Worm (Caenorhabditis elegans) whole organism, L4 larva: ENCODE measurements around the gene Y54F10BM.6.

Experiments
- F37D6.2 ChIP-seq: sonication (generic microtip); optimal IDR thresholded peaks from 2 replicates; lab custom pipeline; 2016; ENCODE audit warnings: mild to moderate bottlenecking, missing genetic modification characterization, missing compliant biosample characterization
- F44E2.7 ChIP-seq: fragments of 200-800 bp; sonication (Bioruptor generic); IDR thresholded peaks from 2 replicates; pipeline ENCODE4 v2.1.2; 2022; ENCODE audit warnings: missing genetic modification characterization, missing compliant biosample characterization
- R02D3.7 ChIP-seq: fragments of 150-350 bp; sonication (generic microtip); optimal IDR thresholded peaks from 3 replicates; lab custom pipeline; 2014; ENCODE audit warnings: missing biosample characterization, missing genetic modification characterization
- T20F7.1 ChIP-seq: fragments of 200-800 bp; sonication (Bioruptor generic); optimal IDR thresholded peaks from 2 replicates; lab custom pipeline; 2018; ENCODE audit warnings: mild to moderate bottlenecking, missing genetic modification characterization, missing compliant biosample characterization
- Y105C5A.15 ChIP-seq: fragments of 200-800 bp; sonication (Bioruptor generic); IDR thresholded peaks from 2 replicates; pipeline ENCODE4 v1.3.6; 2022; ENCODE audit warnings: missing genetic modification characterization, missing compliant biosample characterization
- Y75B8A.6 ChIP-seq: fragments of 200-800 bp; sonication (Bioruptor generic); IDR thresholded peaks from 2 replicates; pipeline ENCODE4 v1.3.6; 2022; ENCODE audit warnings: missing genetic modification reagents, missing genetic modification characterization, missing compliant biosample characterization
- ZK546.5 ChIP-seq, 2 experiments: sonication (generic microtip); optimal IDR thresholded peaks; 2 replicates each; lab custom pipeline; 2017; ENCODE audit warnings: missing biosample characterization in 2 of 2, missing genetic modification characterization in 2 of 2
- ama-1 ChIP-seq: fragments of 150-350 bp; optimal IDR thresholded peaks from 2 replicates; lab custom pipeline; 2014; ENCODE audit warnings: inconsistent platforms, mixed read lengths
- arid-1 ChIP-seq: fragments of 200-800 bp; sonication (Bioruptor generic); conservative IDR thresholded peaks from 2 replicates; pipeline ENCODE4 v1.3.6; 2022; ENCODE audit warnings: missing genetic modification reagents, missing genetic modification characterization, missing compliant biosample characterization
- ceh-20 ChIP-seq: fragments of 200-800 bp; sonication (Bioruptor generic); IDR thresholded peaks from 2 replicates; pipeline ENCODE4 v1.3.6; 2022; ENCODE audit warnings: missing genetic modification reagents, missing genetic modification characterization, missing compliant biosample characterization
- ceh-82 ChIP-seq: sonication (generic microtip); optimal IDR thresholded peaks from 2 replicates; lab custom pipeline; 2017; ENCODE audit warnings: missing biosample characterization, missing genetic modification characterization
- ces-1 ChIP-seq: fragments of 150-350 bp; sonication (generic microtip); optimal IDR thresholded peaks from 4 replicates; lab custom pipeline; 2014; ENCODE audit warnings: missing biosample characterization, missing genetic modification reagents, missing genetic modification characterization
- cey-2 ChIP-seq: sonication (generic microtip); optimal IDR thresholded peaks from 3 replicates; lab custom pipeline; 2017; ENCODE audit warnings: missing genetic modification characterization, mild to moderate bottlenecking, missing compliant biosample characterization, antibody characterized with exemption, borderline replicate concordance; ENCODE audit not compliant: insufficient read depth
- daf-12 ChIP-seq: fragments of 150-350 bp; optimal IDR thresholded peaks from 2 replicates; lab custom pipeline; 2014; ENCODE audit warnings: missing biosample characterization, missing genetic modification reagents, missing genetic modification characterization
- daf-8 ChIP-seq: fragments of 200-800 bp; sonication (Bioruptor generic); IDR thresholded peaks from 2 replicates; pipeline ENCODE4 v1.3.6; 2022; ENCODE audit warnings: missing genetic modification characterization, missing compliant biosample characterization
- dmd-6 ChIP-seq: fragments of 200-800 bp; sonication (Bioruptor generic); IDR thresholded peaks from 2 replicates; pipeline ENCODE4 v1.3.6; 2022; ENCODE audit warnings: missing genetic modification reagents, missing genetic modification characterization, missing compliant biosample characterization
- dpl-1 ChIP-seq: fragments of 150-350 bp; optimal IDR thresholded peaks from 2 replicates; lab custom pipeline; 2014; ENCODE audit warnings: missing biosample characterization, missing genetic modification reagents, missing genetic modification characterization
- fos-1 ChIP-seq: fragments of 150-350 bp; optimal IDR thresholded peaks from 2 replicates; lab custom pipeline; 2014; ENCODE audit warnings: missing biosample characterization, missing genetic modification characterization
- hmg-1.1 ChIP-seq: fragments of 200-800 bp; sonication (Bioruptor generic); IDR thresholded peaks from 2 replicates; pipeline ENCODE4 v1.3.6; 2022; ENCODE audit warnings: missing genetic modification reagents, missing genetic modification characterization, missing compliant biosample characterization
- lim-7 ChIP-seq: fragments of 200-800 bp; sonication (Bioruptor generic); IDR thresholded peaks from 2 replicates; pipeline ENCODE4 v1.3.6; 2022; ENCODE audit warnings: missing genetic modification characterization, missing compliant biosample characterization
- madf-5 ChIP-seq, 2 experiments: fragments of 200-800 bp; sonication (Bioruptor generic); IDR thresholded peaks; 2 replicates each; pipeline ENCODE4 v1.3.6; 2022; ENCODE audit warnings: missing compliant biosample characterization in 2 of 2, missing genetic modification characterization in 2 of 2
- mxl-3 ChIP-seq: fragments of 200-800 bp; sonication (Bioruptor generic); optimal IDR thresholded peaks from 2 replicates; lab custom pipeline; 2018; ENCODE audit warnings: mild to moderate bottlenecking, missing genetic modification characterization, missing compliant biosample characterization
- nhr-10 ChIP-seq: fragments of 150-350 bp; optimal IDR thresholded peaks from 2 replicates; lab custom pipeline; 2014; ENCODE audit warnings: missing biosample characterization, missing genetic modification characterization
- nhr-11 ChIP-seq: fragments of 150-350 bp; optimal IDR thresholded peaks from 2 replicates; lab custom pipeline; 2014; ENCODE audit warnings: missing biosample characterization, missing genetic modification characterization
- nhr-28 ChIP-seq: fragments of 150-350 bp; optimal IDR thresholded peaks from 2 replicates; lab custom pipeline; 2014; ENCODE audit warnings: missing biosample characterization, missing genetic modification characterization
- nhr-41 ChIP-seq: fragments of 200-800 bp; sonication (Bioruptor generic); IDR thresholded peaks from 2 replicates; pipeline ENCODE4 v1.3.6; 2022; ENCODE audit warnings: missing genetic modification reagents, missing genetic modification characterization, missing compliant biosample characterization
- nhr-48 ChIP-seq: sonication (generic microtip); optimal IDR thresholded peaks from 2 replicates; lab custom pipeline; 2016; ENCODE audit warnings: mild to moderate bottlenecking, missing genetic modification characterization, missing compliant biosample characterization
- pqm-1 ChIP-seq: sonication (generic microtip); optimal IDR thresholded peaks from 2 replicates; lab custom pipeline; 2017; ENCODE audit warnings: missing biosample characterization, missing genetic modification characterization
- sdz-12 ChIP-seq: fragments of 200-800 bp; sonication (Bioruptor generic); optimal IDR thresholded peaks from 2 replicates; lab custom pipeline; 2018; ENCODE audit warnings: mild to moderate bottlenecking, missing genetic modification characterization, missing compliant biosample characterization
- spr-3 ChIP-seq: fragments of 200-800 bp; sonication (Bioruptor generic); optimal IDR thresholded peaks from 2 replicates; lab custom pipeline; 2018; ENCODE audit warnings: mild to moderate bottlenecking, missing genetic modification characterization, missing compliant biosample characterization
- tra-1 ChIP-seq: fragments of 200-800 bp; sonication (Bioruptor generic); IDR thresholded peaks from 2 replicates; pipeline ENCODE4 v1.3.6; 2022; ENCODE audit warnings: missing genetic modification reagents, missing genetic modification characterization, missing compliant biosample characterization
- unc-62 ChIP-seq, 3 experiments: fragments of 150-350 bp in 1 of 3; sonication (generic microtip); optimal IDR thresholded peaks in 2 of 3; peaks in 1 of 3; 1 replicate in 1 of 3; 2 replicates in 2 of 3; lab custom pipeline; 2014 to 2017; ENCODE audit warnings: missing biosample characterization in 3 of 3, missing genetic modification characterization in 3 of 3, missing genetic modification reagents in 3 of 3, missing genotype in 1 of 3
- zip-11 ChIP-seq: fragments of 200-800 bp; sonication (Bioruptor generic); IDR thresholded peaks from 2 replicates; pipeline ENCODE4 v1.3.6; 2022; ENCODE audit warnings: missing genetic modification characterization, missing compliant biosample characterization
- ztf-7 ChIP-seq: fragments of 150-350 bp; optimal IDR thresholded peaks from 2 replicates; lab custom pipeline; 2014; ENCODE audit warnings: missing biosample characterization, missing genetic modification characterization

Y54F10BM.6 gene

DNA sequence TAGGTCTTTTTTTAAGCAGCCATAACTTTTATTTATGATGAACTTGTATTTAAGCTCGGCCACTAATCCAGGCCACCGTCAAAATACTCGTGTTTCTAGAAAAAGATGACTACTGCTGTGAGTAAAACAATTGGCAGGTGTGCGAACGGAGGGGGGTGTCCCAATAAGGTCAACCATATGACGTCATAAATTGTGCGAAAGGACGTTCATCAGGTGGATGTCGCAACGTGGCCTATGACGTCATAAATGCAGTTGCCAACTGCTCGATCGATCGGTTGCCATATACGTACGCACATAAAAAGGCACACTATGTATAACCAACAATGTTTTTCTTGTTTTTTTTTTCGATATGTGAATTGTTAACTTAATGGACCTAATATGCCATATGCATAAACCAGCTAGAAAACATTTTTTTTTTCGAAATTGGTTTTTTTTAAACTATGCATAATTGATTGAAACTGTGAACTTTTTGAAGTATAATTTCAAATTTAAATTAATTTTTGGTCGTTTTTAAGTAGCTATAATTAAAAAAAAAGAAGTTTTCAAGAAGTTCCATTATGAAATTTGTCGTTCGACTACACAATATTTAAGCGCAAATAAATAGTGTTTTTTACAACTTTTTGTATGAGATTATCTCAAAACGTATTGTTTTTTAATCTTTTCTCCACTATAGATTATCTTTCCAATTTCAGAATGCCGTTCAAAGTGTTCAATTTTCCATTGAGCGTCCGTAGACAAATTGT is 28.7 kb upstream of the Y54F10BM.6 start, which contains the start of gene C39B5.2:
Gene C39B5.2 (plus strand): TSS at position 693 of the 743 bp plus-strand sequence.
- no peak for TF ChIP-seq fos-1 (tag; lab: Kevin White, UChicago)
- no peak for TF ChIP-seq Y75B8A.6 (GFP tag; lab: Robert Waterston, UW)
- TF ChIP-seq hmg-1.1 (GFP tag; lab: Robert Waterston, UW), result no peak
- no peak for TF ChIP-seq daf-8 (GFP tag; lab: Robert Waterston, UW)
- TF ChIP-seq daf-12 (tag; lab: Kevin White, UChicago), result no peak
- TF ChIP-seq zip-11 (GFP tag; lab: Robert Waterston, UW), result no peak
- TF ChIP-seq Y105C5A.15, result no peak
- no peak for TF ChIP-seq sdz-12 (GFP tag; lab: Kevin White, UChicago)
- no peak for TF ChIP-seq arid-1
- TF ChIP-seq F44E2.7 (GFP tag; lab: Robert Waterston, UW), result no peak
- TF ChIP-seq T20F7.1 (GFP tag; lab: Kevin White, UChicago), result no peak
- no peak for TF ChIP-seq ces-1 (GFP tag; lab: Kevin White, UChicago)
- no peak for TF ChIP-seq madf-5 (GFP tag; IDR thresholded peaks at IDR 0.05; lab: Robert Waterston, UW)
- TF ChIP-seq, all 104 proteins: peak for 0

DNA sequence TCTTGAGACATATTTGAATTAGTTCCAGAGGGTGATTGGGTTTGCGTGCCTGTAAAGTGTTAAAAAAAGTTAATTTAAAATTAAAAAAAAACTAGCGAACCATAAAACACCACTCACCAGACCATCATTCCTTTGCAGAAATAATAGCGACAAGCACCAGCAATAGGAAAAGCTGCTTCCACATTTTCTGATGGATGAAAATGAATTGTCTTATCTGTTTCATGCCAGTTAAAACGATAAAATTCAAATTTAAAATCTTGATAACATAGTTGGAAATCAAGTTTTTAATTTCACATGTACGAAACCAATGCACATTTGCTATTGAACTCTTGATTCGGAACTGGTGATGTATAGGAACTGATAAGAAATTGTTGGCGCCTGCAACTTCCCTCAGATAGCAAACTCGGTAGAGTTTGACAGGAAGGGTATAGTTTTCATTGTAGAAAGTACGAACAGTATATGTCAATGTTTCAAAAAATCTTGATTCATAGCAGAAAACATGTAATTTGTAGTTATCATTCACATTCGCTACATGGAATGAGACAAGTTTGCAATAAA is 23.4 kb upstream of the Y54F10BM.6 start, which contains the start of gene C39B5.10:
Gene C39B5.10 (minus strand): TSS at position 51 of the 558 bp plus-strand sequence.
- TF ChIP-seq dmd-6 (GFP tag; lab: Robert Waterston, UW), result peak; percentile 55
- peak; percentile 39 for TF ChIP-seq nhr-28 (tag; lab: Kevin White, UChicago)
- peak in 1 of 2 experiments; percentile 66 for TF ChIP-seq unc-62 (GFP tag; optimal IDR thresholded peaks at IDR 0.05 in 1 of 2; lab: Kevin White, UChicago)
- no peak for TF ChIP-seq unc-62 (tag; optimal IDR thresholded peaks at IDR 0.05; lab: Kevin White, UChicago)
- no peak for TF ChIP-seq ceh-82 (tag; lab: Kevin White, UChicago)
- peak; percentile 2 for TF ChIP-seq mxl-3 (GFP tag; lab: Kevin White, UChicago)
- TF ChIP-seq dpl-1 (GFP tag; lab: Kevin White, UChicago), result no peak
- peak; percentile 89 for TF ChIP-seq pqm-1 (tag; lab: Kevin White, UChicago)
- no peak for TF ChIP-seq nhr-10

DNA sequence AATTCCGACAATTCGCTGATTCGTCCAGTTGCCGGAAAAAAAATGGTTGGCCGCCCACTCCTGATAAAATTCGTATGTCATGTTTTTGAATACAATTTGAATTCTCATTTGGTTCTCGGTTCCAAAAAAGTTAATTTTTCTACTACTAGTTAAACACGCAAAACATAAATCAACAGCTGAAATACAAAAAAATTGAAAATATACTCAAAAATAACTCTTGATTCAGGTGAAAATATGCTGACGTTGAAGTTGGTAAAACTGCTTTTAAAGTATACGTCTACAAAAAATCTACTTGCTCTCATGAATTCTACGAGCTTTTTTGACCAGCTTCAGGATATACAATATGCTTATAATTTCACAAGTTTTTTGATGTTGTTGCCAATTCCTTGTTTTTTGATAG is 22.6 kb upstream of the Y54F10BM.6 start, which contains the start of gene srz-56:
Gene srz-56 (plus strand): TSS at position 301 of the 400 bp plus-strand sequence.
- TF ChIP-seq ama-1 (lab: Kevin White, UChicago) (no peak), cey-2 (tag; lab: Kevin White, UChicago) (no peak), spr-3 (GFP tag; lab: Kevin White, UChicago) (no peak), Y75B8A.6 (GFP tag; lab: Robert Waterston, UW) (no peak), nhr-11 (tag; lab: Kevin White, UChicago) (no peak), ztf-7 (tag; lab: Kevin White, UChicago) (no peak), nhr-41 (GFP tag; lab: Robert Waterston, UW) (no peak), mxl-3 (GFP tag; lab: Kevin White, UChicago) (no peak), tra-1 (GFP tag; lab: Robert Waterston, UW) (no peak), lim-7 (GFP tag; lab: Robert Waterston, UW) (no peak), nhr-48 (tag; lab: Kevin White, UChicago) (no peak), R02D3.7 (no peak), F37D6.2 (tag; lab: Kevin White, UChicago) (no peak), ZK546.5 (tag; optimal IDR thresholded peaks at IDR 0.05; lab: Kevin White, UChicago) (no peak), nhr-10 (no peak), ceh-20 (GFP tag; lab: Robert Waterston, UW) (no peak)
